Worm (Caenorhabditis elegans) whole organism, L4/young adult: ENCODE data around the gene mdf-2.

Experiments
- W03F9.2 ChIP-seq: fragments of 150-350 bp; optimal IDR thresholded peaks from 2 replicates; lab custom pipeline; 2014; ENCODE audit warnings: missing biosample characterization, missing genetic modification characterization
- dao-5 ChIP-seq: sonication (generic microtip); optimal IDR thresholded peaks from 2 replicates; lab custom pipeline; 2016; ENCODE audit warnings: missing genotype, missing genetic modification characterization, moderate library complexity, missing compliant biosample characterization
- him-1 ChIP-seq: sonication (generic microtip); optimal IDR thresholded peaks from 2 replicates; lab custom pipeline; 2016; ENCODE audit warnings: missing genotype, missing genetic modification reagents, missing genetic modification characterization, missing compliant biosample characterization

- no peak for TF ChIP-seq dao-5
- TF ChIP-seq him-1 (tag; lab: Kevin White, UChicago), result no peak
- no peak for TF ChIP-seq W03F9.2 (tag; lab: Kevin White, UChicago)
These were observed 40.1 kb downstream of the mdf-2 start, which contains the start of gene epg-9 for ce11 chrIV:2600841-2601240.
